Worm (Caenorhabditis elegans) whole organism, late embryonic: Measurements from ENCODE around the gene nas-29.

Source experiments
- K02D7.2 ChIP-seq: sonication (generic microtip); optimal IDR thresholded peaks from 2 replicates; lab custom pipeline; 2017; ENCODE audit warnings: mild to moderate bottlenecking, missing genetic modification characterization, missing compliant biosample characterization
- K09A11.1 ChIP-seq: sonication (generic microtip); optimal IDR thresholded peaks from 2 replicates; lab custom pipeline; 2017; ENCODE audit warnings: antibody characterized with exemption, mild to moderate bottlenecking, missing genetic modification characterization, missing compliant biosample characterization; ENCODE audit not compliant: insufficient read depth
- T23F11.4 ChIP-seq: fragments of 200-800 bp; sonication (Bioruptor generic); optimal IDR thresholded peaks from 2 replicates; lab custom pipeline; 2018; ENCODE audit warnings: mild to moderate bottlenecking, missing genetic modification characterization, missing compliant biosample characterization
- Y22D7AL.16 ChIP-seq: sonication (generic microtip); optimal IDR thresholded peaks from 2 replicates; lab custom pipeline; 2016; ENCODE audit warnings: missing genetic modification characterization, missing compliant biosample characterization
- ceh-18 ChIP-seq: sonication (generic microtip); optimal IDR thresholded peaks from 2 replicates; lab custom pipeline; 2016; ENCODE audit warnings: missing genetic modification characterization, missing compliant biosample characterization
- ceh-19 ChIP-seq: fragments of 200-800 bp; sonication (Bioruptor generic); optimal IDR thresholded peaks from 2 replicates; lab custom pipeline; 2018; ENCODE audit warnings: mild to moderate bottlenecking, missing genetic modification characterization, missing compliant biosample characterization
- ceh-30 ChIP-seq: fragments of 150-350 bp; optimal IDR thresholded peaks from 2 replicates; lab custom pipeline; 2014; ENCODE audit warnings: missing biosample characterization, missing genetic modification characterization
- ceh-31 ChIP-seq: sonication (generic microtip); optimal IDR thresholded peaks from 2 replicates; lab custom pipeline; 2016; ENCODE audit warnings: missing genetic modification characterization, missing compliant biosample characterization
- ceh-45 ChIP-seq: fragments of 200-800 bp; sonication (Bioruptor generic); IDR thresholded peaks from 2 replicates; pipeline ENCODE4 v1.3.6; 2022; ENCODE audit warnings: missing genetic modification reagents, missing genetic modification characterization, missing compliant biosample characterization
- ceh-9 ChIP-seq: sonication (generic microtip); optimal IDR thresholded peaks from 2 replicates; lab custom pipeline; 2016; ENCODE audit warnings: mild to moderate bottlenecking, missing genetic modification characterization, inconsistent platforms, missing compliant biosample characterization
- che-1 ChIP-seq: sonication (generic microtip); optimal IDR thresholded peaks from 2 replicates; lab custom pipeline; 2016; ENCODE audit warnings: mild to moderate bottlenecking, missing genetic modification characterization, missing compliant biosample characterization
- dve-1 ChIP-seq: sonication (generic microtip); optimal IDR thresholded peaks from 2 replicates; lab custom pipeline; 2017; ENCODE audit warnings: antibody characterized with exemption, mild to moderate bottlenecking, missing genetic modification characterization, missing compliant biosample characterization
- elt-2 ChIP-seq: sonication (generic microtip); optimal IDR thresholded peaks from 2 replicates; lab custom pipeline; 2016; ENCODE audit warnings: missing genetic modification reagents, missing genetic modification characterization, missing compliant biosample characterization
- elt-4 ChIP-seq: sonication (generic microtip); optimal IDR thresholded peaks from 2 replicates; lab custom pipeline; 2016; ENCODE audit warnings: missing genetic modification characterization, missing compliant biosample characterization
- fax-1 ChIP-seq: sonication (generic microtip); optimal IDR thresholded peaks from 2 replicates; lab custom pipeline; 2016; ENCODE audit warnings: missing genotype, missing genetic modification characterization, missing compliant biosample characterization
- fkh-10 ChIP-seq: fragments of 150-350 bp; optimal IDR thresholded peaks from 2 replicates; lab custom pipeline; 2014; ENCODE audit warnings: missing biosample characterization, missing genetic modification reagents, missing genetic modification characterization
- fkh-6 ChIP-seq: sonication (generic microtip); optimal IDR thresholded peaks from 2 replicates; lab custom pipeline; 2016; ENCODE audit warnings: missing genetic modification characterization, missing compliant biosample characterization
- gmeb-2 ChIP-seq: sonication (generic microtip); optimal IDR thresholded peaks from 2 replicates; lab custom pipeline; 2016; ENCODE audit warnings: missing genetic modification characterization, inconsistent platforms, missing compliant biosample characterization
- hlh-15 ChIP-seq: sonication (generic microtip); optimal IDR thresholded peaks from 2 replicates; lab custom pipeline; 2016; ENCODE audit warnings: missing genetic modification characterization, missing compliant biosample characterization
- hlh-30 ChIP-seq: sonication (generic microtip); optimal IDR thresholded peaks from 2 replicates; lab custom pipeline; 2017; ENCODE audit warnings: antibody characterized with exemption, missing genetic modification characterization, missing compliant biosample characterization; ENCODE audit not compliant: insufficient read depth
- hlh-8 ChIP-seq: sonication (generic microtip); optimal IDR thresholded peaks from 2 replicates; lab custom pipeline; 2016; ENCODE audit warnings: missing genotype, missing genetic modification characterization, missing compliant biosample characterization
- lim-6 ChIP-seq: sonication (generic microtip); optimal IDR thresholded peaks from 2 replicates; lab custom pipeline; 2016; ENCODE audit warnings: missing genetic modification characterization, missing compliant biosample characterization
- madf-2 ChIP-seq: sonication (generic microtip); optimal IDR thresholded peaks from 2 replicates; lab custom pipeline; 2017; ENCODE audit warnings: missing genetic modification characterization, missing compliant biosample characterization
- mec-3 ChIP-seq: sonication (generic microtip); optimal IDR thresholded peaks from 2 replicates; lab custom pipeline; 2016; ENCODE audit warnings: borderline replicate concordance, missing genetic modification characterization, missing compliant biosample characterization
- nhr-11 ChIP-seq: fragments of 150-350 bp; optimal IDR thresholded peaks from 2 replicates; lab custom pipeline; 2014; ENCODE audit warnings: missing biosample characterization, missing genetic modification characterization
- npax-4 ChIP-seq: sonication (generic microtip); optimal IDR thresholded peaks from 2 replicates; lab custom pipeline; 2016; ENCODE audit warnings: missing genetic modification characterization, missing compliant biosample characterization
- odd-2 ChIP-seq: sonication (generic microtip); optimal IDR thresholded peaks from 2 replicates; lab custom pipeline; 2017; ENCODE audit warnings: antibody characterized with exemption, mild to moderate bottlenecking, missing genetic modification characterization, missing compliant biosample characterization
- pax-1 ChIP-seq: fragments of 150-350 bp; optimal IDR thresholded peaks from 2 replicates; lab custom pipeline; 2014; ENCODE audit warnings: missing biosample characterization, missing genetic modification characterization
- pha-4 ChIP-seq: fragments of 150-350 bp; optimal IDR thresholded peaks from 2 replicates; lab custom pipeline; 2018; ENCODE audit warnings: missing biosample characterization, missing genetic modification reagents, missing genetic modification characterization
- ref-2 ChIP-seq: sonication (generic microtip); optimal IDR thresholded peaks from 2 replicates; lab custom pipeline; 2016; ENCODE audit warnings: missing genetic modification characterization, missing compliant biosample characterization
- rnt-1 ChIP-seq: sonication (generic microtip); optimal IDR thresholded peaks from 2 replicates; lab custom pipeline; 2016; ENCODE audit warnings: missing genetic modification characterization, missing compliant biosample characterization
- sdc-2 ChIP-seq: sonication (generic microtip); optimal IDR thresholded peaks from 2 replicates; lab custom pipeline; 2016; ENCODE audit warnings: missing genotype, missing genetic modification characterization, missing compliant biosample characterization
- sox-2 ChIP-seq: fragments of 200-800 bp; sonication (Bioruptor generic); IDR thresholded peaks from 2 replicates; pipeline ENCODE4 v1.3.6; 2022; ENCODE audit warnings: missing genetic modification reagents, missing genetic modification characterization, missing compliant biosample characterization
- sox-4 ChIP-seq: sonication (generic microtip); optimal IDR thresholded peaks from 2 replicates; lab custom pipeline; 2017; ENCODE audit warnings: mild to moderate bottlenecking, missing genetic modification characterization, inconsistent platforms, missing compliant biosample characterization
- tbx-2 ChIP-seq: sonication (generic microtip); optimal IDR thresholded peaks from 2 replicates; lab custom pipeline; 2016; ENCODE audit warnings: missing genetic modification characterization, missing compliant biosample characterization
- unc-3 ChIP-seq, 2 experiments: fragments of 200-800 bp in 1 of 2; sonication (Bioruptor generic) in 1 of 2; sonication (generic microtip) in 1 of 2; conservative IDR thresholded peaks in 1 of 2; optimal IDR thresholded peaks in 1 of 2; 2 replicates each; pipeline versions ENCODE4 v1.3.6 to Lab custom; 2016 to 2022; ENCODE audit warnings: missing compliant biosample characterization in 2 of 2, missing genetic modification characterization in 2 of 2, missing genetic modification reagents in 1 of 2
- zip-5 ChIP-seq: sonication (generic microtip); optimal IDR thresholded peaks from 2 replicates; lab custom pipeline; 2016; ENCODE audit warnings: missing genetic modification characterization, missing compliant biosample characterization
- ztf-16 ChIP-seq: sonication (generic microtip); optimal IDR thresholded peaks from 2 replicates; lab custom pipeline; 2017; ENCODE audit warnings: missing genetic modification characterization, missing compliant biosample characterization

The nas-29 gene

DNA sequence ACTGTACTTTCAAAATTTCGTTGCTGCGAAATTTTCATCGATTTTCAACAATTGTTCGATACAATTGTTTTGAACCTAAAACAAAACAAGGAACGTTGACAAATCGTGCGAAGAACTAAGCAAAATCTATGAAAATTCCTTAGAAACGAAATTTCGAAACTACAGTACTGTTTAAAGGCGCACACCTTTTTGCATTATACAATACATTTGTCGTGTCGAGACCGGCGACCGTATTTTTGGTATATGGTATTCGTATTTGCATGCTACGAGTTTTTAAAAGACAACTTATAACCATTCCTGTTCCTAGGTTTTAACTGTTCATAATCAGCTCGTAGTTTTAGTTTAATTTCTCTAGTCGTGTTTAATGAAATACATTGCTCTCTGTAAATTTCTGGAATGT is 36.8 kb upstream of the nas-29 start:
- TF ChIP-seq mec-3 (tag; lab: Kevin White, UChicago) (no peak), hlh-15 (tag; lab: Kevin White, UChicago) (no peak), gmeb-2 (tag; lab: Kevin White, UChicago) (no peak), Y22D7AL.16 (tag; lab: Kevin White, UChicago) (no peak), ceh-30 (no peak), ztf-16 (no peak), fax-1 (tag; lab: Kevin White, UChicago) (no peak)

ce11 chrII:5177902-5178301 is 36.1 kb upstream of the nas-29 start, which contains the start of gene C27D6.12:
Gene C27D6.12, minus strand, starts transcription at chrII:5178002.
- no peak for TF ChIP-seq ceh-31 (tag; lab: Kevin White, UChicago)
- no peak for TF ChIP-seq odd-2 (tag; lab: Kevin White, UChicago)
- TF ChIP-seq T23F11.4 (GFP tag; lab: Kevin White, UChicago) = no peak
- no peak for TF ChIP-seq ref-2 (tag; lab: Kevin White, UChicago)
- TF ChIP-seq che-1 (tag; lab: Kevin White, UChicago) = no peak
- TF ChIP-seq madf-2 (tag; lab: Kevin White, UChicago) = no peak
- TF ChIP-seq K09A11.1 = no peak
- no peak for TF ChIP-seq K02D7.2 (tag; lab: Kevin White, UChicago)
- no peak for TF ChIP-seq elt-4
- no peak for TF ChIP-seq npax-4
- TF ChIP-seq rnt-1 (tag; lab: Kevin White, UChicago) = no peak
- TF ChIP-seq mec-3 (tag; lab: Kevin White, UChicago) = no peak
- no peak for TF ChIP-seq nhr-11
- no peak for TF ChIP-seq sox-4 (tag; lab: Kevin White, UChicago)
- no peak for TF ChIP-seq pax-1
- no peak for TF ChIP-seq ceh-45
- no peak for TF ChIP-seq fkh-6 (tag; lab: Kevin White, UChicago)
- no peak for TF ChIP-seq hlh-30 (tag; lab: Kevin White, UChicago)

DNA sequence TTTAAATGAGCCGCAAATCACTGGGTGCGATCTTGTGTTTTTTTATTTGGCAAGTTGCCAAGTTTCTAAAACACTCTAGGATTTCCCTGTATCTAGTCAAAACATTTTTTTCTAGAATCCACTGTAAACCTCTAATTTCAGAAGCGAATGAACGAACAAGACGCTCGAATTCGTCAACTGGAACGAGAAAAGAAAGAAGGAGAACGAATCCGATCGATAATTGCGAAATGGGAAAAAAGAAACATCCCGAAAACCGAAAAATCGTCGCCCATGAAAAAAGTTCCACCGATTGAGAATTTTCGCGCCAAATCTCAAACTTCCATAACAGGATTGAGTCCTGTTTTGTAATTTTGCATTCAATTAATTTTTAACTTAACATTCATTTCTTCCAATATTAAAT is 35.1 kb upstream of the nas-29 start:
- TF ChIP-seq elt-4 = no peak
- TF ChIP-seq dve-1 (tag; lab: Kevin White, UChicago) = no peak
- TF ChIP-seq lim-6 (tag; lab: Kevin White, UChicago) = no peak
- TF ChIP-seq hlh-15 (tag; lab: Kevin White, UChicago) = no peak
- no peak for TF ChIP-seq ceh-18 (tag; lab: Kevin White, UChicago)
- no peak for TF ChIP-seq hlh-8 (tag; lab: Kevin White, UChicago)
- no peak for TF ChIP-seq pax-1
- no peak for TF ChIP-seq ceh-19 (GFP tag; lab: Kevin White, UChicago)
- TF ChIP-seq hlh-30 (tag; lab: Kevin White, UChicago) = no peak
- no peak for TF ChIP-seq ztf-16
- TF ChIP-seq nhr-11 = no peak
- TF ChIP-seq ceh-9 (tag; lab: Kevin White, UChicago) = no peak
- no peak for TF ChIP-seq odd-2 (tag; lab: Kevin White, UChicago)
- no peak for TF ChIP-seq sox-2 (GFP tag; lab: Robert Waterston, UW)
- TF ChIP-seq ceh-31 (tag; lab: Kevin White, UChicago) = no peak

DNA sequence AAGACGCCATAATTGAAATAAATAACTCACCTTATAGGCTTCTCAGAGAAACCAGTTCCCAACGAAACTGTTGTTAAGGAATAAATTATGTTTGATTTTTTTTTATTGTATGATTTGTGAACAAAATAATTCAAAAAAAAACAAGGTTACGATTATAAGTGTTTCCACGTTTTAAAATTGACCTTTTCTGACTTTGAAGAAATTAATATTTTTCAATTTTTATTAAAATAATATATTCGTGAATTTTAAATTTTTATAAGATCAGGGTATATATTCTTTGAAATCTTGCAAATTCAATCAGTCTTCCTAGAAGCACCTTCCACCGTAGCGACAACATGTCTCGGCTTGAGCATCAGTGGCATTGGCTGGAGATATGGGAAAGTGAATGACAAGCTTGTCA is 32.5 kb upstream of the nas-29 start, which contains the start of gene C27D6.3:
TSS of gene C27D6.3 (minus strand) at position 101 of the 400 bp plus-strand sequence.
- no peak for TF ChIP-seq fkh-10 (GFP tag; lab: Kevin White, UChicago)
- TF ChIP-seq tbx-2 (tag; lab: Kevin White, UChicago) = no peak
- no peak for TF ChIP-seq zip-5 (tag; lab: Kevin White, UChicago)
- TF ChIP-seq fkh-6 (tag; lab: Kevin White, UChicago) = no peak
- no peak for TF ChIP-seq elt-2 (tag; lab: Kevin White, UChicago)
- TF ChIP-seq sdc-2 = no peak
- no peak for TF ChIP-seq npax-4
- TF ChIP-seq unc-3 (GFP tag; conservative IDR thresholded peaks at IDR 0.05; lab: Robert Waterston, UW) = no peak
- no peak for TF ChIP-seq unc-3 (tag; optimal IDR thresholded peaks at IDR 0.05; lab: Kevin White, UChicago)
- TF ChIP-seq K02D7.2 (tag; lab: Kevin White, UChicago) = no peak
- TF ChIP-seq pha-4 = no peak
